Fruit fly (Drosophila melanogaster) whole organism, embryonic: ENCODE measurements around the gene Drsl1.
A peak's percentile ranks its signal among the peaks of the same experiment; 100 is the strongest.

Experiments used
- Abd-B ChIP-seq: fragments of 200-800 bp; sonication (Bioruptor generic); optimal IDR thresholded peaks from 2 replicates; lab custom pipeline; 2018; ENCODE audit warnings: missing biosample characterization, mild to moderate bottlenecking, missing genetic modification characterization, moderate library complexity
- Blimp-1 ChIP-seq: fragments of 200-800 bp; sonication (Bioruptor generic); optimal IDR thresholded peaks from 3 replicates; lab custom pipeline; 2018; ENCODE audit warnings: missing biosample characterization, missing genetic modification characterization, mild to moderate bottlenecking, moderate library complexity, missing genetic modification reagents
- CG10147 ChIP-seq: fragments of 200-800 bp; sonication (Bioruptor generic); optimal IDR thresholded peaks from 2 replicates; lab custom pipeline; 2019; ENCODE audit warnings: missing biosample characterization, mild to moderate bottlenecking, missing genetic modification characterization, moderate library complexity
- CG10274 ChIP-seq: fragments of 200-800 bp; sonication (Bioruptor generic); optimal IDR thresholded peaks from 3 replicates; lab custom pipeline; 2017; ENCODE audit warnings: missing biosample characterization, mild to moderate bottlenecking, missing genetic modification characterization
- CG10431 ChIP-seq: fragments of 200-800 bp; sonication (Bioruptor generic); optimal IDR thresholded peaks from 3 replicates; lab custom pipeline; 2018; ENCODE audit warnings: missing biosample characterization, mild to moderate bottlenecking, missing genetic modification characterization
- CG10979 ChIP-seq: fragments of 200-800 bp; sonication (Bioruptor generic); optimal IDR thresholded peaks from 2 replicates; lab custom pipeline; 2018; ENCODE audit warnings: missing biosample characterization, mild to moderate bottlenecking, missing genetic modification characterization, moderate library complexity
- CG12219 ChIP-seq: fragments of 200-800 bp; sonication (Bioruptor generic); optimal IDR thresholded peaks from 3 replicates; lab custom pipeline; 2018; ENCODE audit warnings: missing biosample characterization, mild to moderate bottlenecking, missing genetic modification characterization
- CG1233 ChIP-seq: fragments of 200-800 bp; sonication (Bioruptor generic); optimal IDR thresholded peaks from 4 replicates; lab custom pipeline; 2018; ENCODE audit warnings: missing biosample characterization, mild to moderate bottlenecking, missing genetic modification characterization
- CG12744 ChIP-seq: fragments of 200-800 bp; sonication (Bioruptor generic); optimal IDR thresholded peaks from 2 replicates; lab custom pipeline; 2016; ENCODE audit warnings: missing biosample characterization, missing genetic modification characterization
- CG12942 ChIP-seq: fragments of 200-800 bp; sonication (Bioruptor generic); optimal IDR thresholded peaks from 3 replicates; lab custom pipeline; 2016; ENCODE audit warnings: missing biosample characterization, missing genetic modification characterization
- CG14050 ChIP-seq: fragments of 200-800 bp; sonication (Bioruptor generic); IDR thresholded peaks from 3 replicates; pipeline ENCODE4 v1.3.6; 2022; ENCODE audit warnings: missing biosample characterization, missing genetic modification characterization
- CG15269 ChIP-seq: fragments of 200-800 bp; sonication (Bioruptor generic); optimal IDR thresholded peaks from 2 replicates; lab custom pipeline; 2018; ENCODE audit warnings: missing biosample characterization, mild to moderate bottlenecking, missing genetic modification characterization, moderate library complexity
- CG1603 ChIP-seq: fragments of 200-800 bp; sonication (Bioruptor generic); optimal IDR thresholded peaks from 2 replicates; lab custom pipeline; 2019; ENCODE audit warnings: missing biosample characterization, mild to moderate bottlenecking, missing genetic modification characterization, moderate library complexity
- CG16779 ChIP-seq: fragments of 200-800 bp; sonication (Bioruptor generic); IDR thresholded peaks from 2 replicates; pipeline ENCODE4 v1.3.6; 2022; ENCODE audit warnings: missing biosample characterization, missing genetic modification characterization
- CG17612 ChIP-seq: fragments of 200-800 bp; sonication (Bioruptor generic); IDR thresholded peaks from 2 replicates; pipeline ENCODE4 v1.3.6; 2022; ENCODE audit warnings: missing biosample characterization, missing genetic modification characterization
- CG33213 ChIP-seq: fragments of 200-800 bp; sonication (Bioruptor generic); optimal IDR thresholded peaks from 3 replicates; lab custom pipeline; 2016; ENCODE audit warnings: missing biosample characterization, missing genetic modification characterization
- CG6765 ChIP-seq: fragments of 200-800 bp; sonication (Bioruptor generic); optimal IDR thresholded peaks from 3 replicates; lab custom pipeline; 2017; ENCODE audit warnings: missing biosample characterization, mild to moderate bottlenecking, missing genetic modification characterization
- CG9876 ChIP-seq: fragments of 200-800 bp; sonication (Bioruptor generic); optimal IDR thresholded peaks from 2 replicates; lab custom pipeline; 2016; ENCODE audit warnings: missing biosample characterization, missing genetic modification characterization
- CHES-1-like ChIP-seq: fragments of 200-800 bp; sonication (Bioruptor generic); optimal IDR thresholded peaks from 2 replicates; lab custom pipeline; 2016; ENCODE audit warnings: missing biosample characterization, missing genetic modification characterization
- Dbx ChIP-seq: fragments of 200-800 bp; sonication (Bioruptor generic); IDR thresholded peaks from 3 replicates; pipeline ENCODE4 v1.3.6; 2022; ENCODE audit warnings: missing biosample characterization, missing genetic modification characterization
- E2f1 ChIP-seq: fragments of 200-800 bp; sonication (Bioruptor generic); IDR thresholded peaks from 2 replicates; pipeline ENCODE4 v1.3.6; 2022; ENCODE audit warnings: missing biosample characterization, missing genetic modification characterization
- Fer2 ChIP-seq: fragments of 200-800 bp; sonication (Bioruptor generic); optimal IDR thresholded peaks from 2 replicates; lab custom pipeline; 2018; ENCODE audit warnings: missing biosample characterization, mild to moderate bottlenecking, missing genetic modification characterization, moderate library complexity
- Fer3 ChIP-seq: fragments of 200-800 bp; sonication (Bioruptor generic); optimal IDR thresholded peaks from 2 replicates; lab custom pipeline; 2018; ENCODE audit warnings: missing biosample characterization, mild to moderate bottlenecking, missing genetic modification characterization, moderate library complexity
- MESR4 ChIP-seq: fragments of 200-800 bp; sonication (Bioruptor generic); optimal IDR thresholded peaks from 2 replicates; lab custom pipeline; 2018; ENCODE audit warnings: missing biosample characterization, mild to moderate bottlenecking, missing genetic modification characterization, moderate library complexity
- NK7.1 ChIP-seq: fragments of 200-800 bp; sonication (Bioruptor generic); optimal IDR thresholded peaks from 3 replicates; lab custom pipeline; 2016; ENCODE audit warnings: missing biosample characterization, missing genetic modification characterization
- Ptx1 ChIP-seq: fragments of 200-800 bp; sonication (Bioruptor generic); IDR thresholded peaks from 2 replicates; pipeline ENCODE4 v1.3.6; 2022; ENCODE audit warnings: missing biosample characterization, missing genetic modification characterization
- TFAM ChIP-seq: fragments of 200-800 bp; sonication (Bioruptor generic); optimal IDR thresholded peaks from 2 replicates; lab custom pipeline; 2017; ENCODE audit warnings: missing biosample characterization, missing genetic modification characterization, inconsistent platforms
- Tbp ChIP-seq: fragments of >200 bp; optimal IDR thresholded peaks from 2 replicates; lab custom pipeline; 2018; ENCODE audit warnings: missing biosample characterization, missing genetic modification characterization
- Usf ChIP-seq: fragments of 200-800 bp; sonication (Bioruptor generic); optimal IDR thresholded peaks from 2 replicates; lab custom pipeline; 2017; ENCODE audit warnings: missing genotype, missing biosample characterization, missing genetic modification characterization
- abd-A ChIP-seq: fragments of 200-800 bp; sonication (Bioruptor generic); optimal IDR thresholded peaks from 3 replicates; lab custom pipeline; 2019; ENCODE audit warnings: missing biosample characterization, mild to moderate bottlenecking, missing genetic modification characterization, moderate library complexity
- ato ChIP-seq: fragments of 200-800 bp; sonication (Bioruptor generic); IDR thresholded peaks from 2 replicates; pipeline ENCODE4 v1.3.6; 2022; ENCODE audit warnings: missing biosample characterization, missing genetic modification characterization; ENCODE audit not compliant: partially characterized antibody
- cato ChIP-seq: fragments of 200-800 bp; sonication (Bioruptor generic); optimal IDR thresholded peaks from 2 replicates; lab custom pipeline; 2016; ENCODE audit warnings: missing biosample characterization, missing genetic modification characterization, borderline replicate concordance
- dysf ChIP-seq: fragments of 200-800 bp; sonication (Bioruptor generic); IDR thresholded peaks from 3 replicates; pipeline ENCODE4 v1.3.6; 2022; ENCODE audit warnings: missing biosample characterization, missing genetic modification characterization
- exex ChIP-seq: fragments of 200-800 bp; sonication (Bioruptor generic); optimal IDR thresholded peaks from 4 replicates; lab custom pipeline; 2018; ENCODE audit warnings: missing biosample characterization, mild to moderate bottlenecking, missing genetic modification characterization, moderate library complexity
- fd3F ChIP-seq: fragments of 200-800 bp; sonication (Bioruptor generic); optimal IDR thresholded peaks from 2 replicates; lab custom pipeline; 2018; ENCODE audit warnings: missing biosample characterization, mild to moderate bottlenecking, missing genetic modification characterization, moderate library complexity
- h ChIP-seq: fragments of >200 bp; optimal IDR thresholded peaks from 2 replicates; lab custom pipeline; 2017
- ham ChIP-seq: fragments of 200-800 bp; sonication (Bioruptor generic); IDR thresholded peaks from 2 replicates; pipeline ENCODE4 v1.3.6; 2022; ENCODE audit warnings: missing biosample characterization, missing genetic modification characterization
- hkb ChIP-seq, 2 experiments: fragments of 200-800 bp in 1 of 2; fragments of >200 bp in 1 of 2; sonication (Bioruptor generic) in 1 of 2; IDR thresholded peaks in 1 of 2; optimal IDR thresholded peaks in 1 of 2; 2 replicates each; pipeline versions ENCODE4 v1.3.6 to Lab custom; 2017 to 2022; ENCODE audit warnings: missing biosample characterization in 1 of 2, missing genetic modification characterization in 1 of 2
- lola ChIP-seq, 3 experiments: fragments of >200 bp in 2 of 3; fragments of 200-800 bp in 1 of 3; sonication (Bioruptor generic) in 1 of 3; optimal IDR thresholded peaks; 2 replicates each; lab custom pipeline; 2017 to 2019; ENCODE audit warnings: missing biosample characterization in 3 of 3, missing genetic modification characterization in 3 of 3, mild to moderate bottlenecking in 1 of 3, moderate library complexity in 1 of 3
- onecut ChIP-seq: fragments of 200-800 bp; sonication (Bioruptor generic); IDR thresholded peaks from 2 replicates; pipeline ENCODE4 v1.3.6; 2022; ENCODE audit warnings: missing biosample characterization, missing genetic modification characterization
- sc ChIP-seq, 3 experiments: fragments of >200 bp in 2 of 3; fragments of 200-800 bp in 1 of 3; sonication (Bioruptor generic) in 1 of 3; optimal IDR thresholded peaks; 2 replicates in 2 of 3; 3 replicates in 1 of 3; lab custom pipeline; 2017; ENCODE audit warnings: mild to moderate bottlenecking in 1 of 3, missing biosample characterization in 1 of 3, missing genetic modification characterization in 1 of 3, missing genetic modification reagents in 1 of 3
- sima ChIP-seq: fragments of 200-800 bp; sonication (Bioruptor generic); optimal IDR thresholded peaks from 2 replicates; lab custom pipeline; 2016; ENCODE audit warnings: missing biosample characterization, missing genetic modification characterization
- slp2 ChIP-seq: fragments of 200-800 bp; sonication (Bioruptor generic); optimal IDR thresholded peaks from 2 replicates; lab custom pipeline; 2016; ENCODE audit warnings: missing biosample characterization, missing genetic modification characterization
- sr ChIP-seq: fragments of 200-800 bp; sonication (Bioruptor generic); IDR thresholded peaks from 3 replicates; pipeline ENCODE4 v1.3.6; 2022; ENCODE audit warnings: missing biosample characterization, missing genetic modification characterization
- stwl ChIP-seq: fragments of 200-800 bp; sonication (Bioruptor generic); optimal IDR thresholded peaks from 3 replicates; lab custom pipeline; 2018; ENCODE audit warnings: missing biosample characterization, mild to moderate bottlenecking, missing genetic modification characterization, moderate library complexity
- ttk ChIP-seq: fragments of 200-800 bp; sonication (Bioruptor generic); IDR thresholded peaks from 2 replicates; pipeline ENCODE4 v2.1.2; 2022; ENCODE audit warnings: missing biosample characterization, missing genetic modification characterization
- usp ChIP-seq: fragments of >200 bp; optimal IDR thresholded peaks from 2 replicates; lab custom pipeline; 2017; ENCODE audit warnings: missing biosample characterization, missing genetic modification characterization
- vvl ChIP-seq: fragments of 200-800 bp; sonication (Bioruptor generic); IDR thresholded peaks from 2 replicates; pipeline ENCODE4 v1.3.6; 2022; ENCODE audit warnings: missing biosample characterization, missing genetic modification characterization

Drsl1 gene

DNA sequence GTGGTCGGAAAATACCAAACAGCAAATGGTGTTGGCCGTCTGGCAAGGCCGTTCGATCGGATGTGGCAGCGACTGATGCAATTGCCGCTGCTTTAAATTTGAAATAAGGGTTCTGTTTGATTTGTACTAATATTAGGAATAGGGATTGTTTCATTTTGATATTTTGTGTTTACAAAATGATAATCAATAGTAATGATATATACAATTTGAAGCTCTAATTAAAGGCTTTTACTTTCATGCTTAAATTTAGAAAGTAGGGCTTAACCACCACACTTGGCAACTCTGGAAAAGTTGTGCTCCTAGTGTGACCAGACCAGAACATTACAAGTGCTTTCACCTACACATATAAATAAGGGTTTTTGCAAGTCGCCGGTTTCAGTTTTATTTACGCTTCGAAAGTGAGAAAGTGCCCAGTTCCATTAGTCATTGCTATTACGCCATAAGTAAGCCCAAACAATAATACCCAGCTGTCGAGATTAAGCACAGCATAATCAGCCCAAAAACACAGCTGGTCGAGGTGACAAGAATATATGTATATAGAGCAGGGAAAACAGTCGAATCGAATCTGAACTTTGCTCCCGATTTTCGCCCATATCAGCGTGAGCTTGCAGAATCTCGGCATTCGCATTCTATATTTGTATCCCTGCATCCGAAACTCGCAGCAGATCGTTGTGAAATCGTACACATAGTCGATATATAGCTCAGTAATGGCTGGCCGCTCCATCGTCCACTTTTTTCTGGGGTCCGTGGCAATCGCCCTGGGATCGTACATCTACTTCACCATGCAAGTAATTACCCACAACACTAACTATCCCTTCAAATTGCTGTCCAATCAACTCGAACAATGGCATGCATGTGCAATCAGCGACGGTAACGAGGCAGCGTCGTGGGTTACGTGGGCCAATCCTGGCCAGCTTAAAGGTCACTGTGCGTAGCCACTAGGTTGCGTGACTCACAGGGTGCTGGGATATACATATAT, 9.4 kb downstream of the Drsl1 start, which contains the start of gene Gtpx (continued):
- TF ChIP-seq CG16779 (GFP tag; lab: Robert Waterston, UW) (no peak), Tbp (GFP tag; lab: Kevin White, UChicago) (no peak), TFAM (GFP tag; lab: Kevin White, UChicago) (no peak), CG1233 (GFP tag; lab: Kevin White, UChicago) (no peak), CG33213 (GFP tag; lab: Kevin White, UChicago) (peak; percentile 42), CG10979 (no peak), sc (optimal IDR thresholded peaks at IDR 0.05; lab: Kevin White, UChicago) (no peak), sc (GFP tag; optimal IDR thresholded peaks at IDR 0.05; lab: Kevin White, UChicago) (no peak), Dbx (GFP tag; lab: Robert Waterston, UW) (no peak), sr (GFP tag; lab: Robert Waterston, UW) (no peak), Usf (GFP tag; lab: Kevin White, UChicago) (no peak), slp2 (no peak), CG6765 (no peak), CG14050 (GFP tag; lab: Robert Waterston, UW) (no peak), CG10147 (GFP tag; lab: Kevin White, UChicago) (no peak), abd-A (tag; lab: Kevin White, UChicago) (no peak), E2f1 (GFP tag; lab: Robert Waterston, UW) (no peak), CHES-1-like (GFP tag; lab: Kevin White, UChicago) (peak; percentile 61), ato (GFP tag; lab: Robert Waterston, UW) (no peak), cato (no peak), ttk (GFP tag; lab: Robert Waterston, UW) (no peak), lola (GFP tag; optimal IDR thresholded peaks at IDR 0.05; lab: Kevin White, UChicago) (peak in 1 of 3 experiments; percentile 45), exex (tag; lab: Kevin White, UChicago) (no peak), NK7.1 (GFP tag; lab: Kevin White, UChicago) (no peak), CG17612 (GFP tag; lab: Robert Waterston, UW) (no peak), dysf (GFP tag; lab: Robert Waterston, UW) (peak; percentile 28; the same call in 1 of the 3 replicates), onecut (GFP tag; lab: Robert Waterston, UW) (no peak; the same call in 1 of the 2 replicates), ham (GFP tag; lab: Robert Waterston, UW) (no peak), Ptx1 (no peak), CG1603 (tag; lab: Kevin White, UChicago) (peak; percentile 54), stwl (tag; lab: Kevin White, UChicago) (peak; percentile 88), CG12942 (GFP tag; lab: Kevin White, UChicago) (no peak), h (lab: Kevin White, UChicago) (no peak), CG10431 (GFP tag; lab: Kevin White, UChicago) (no peak), CG10274 (GFP tag; lab: Kevin White, UChicago) (no peak), Blimp-1 (GFP tag; lab: Kevin White, UChicago) (peak; percentile 37), fd3F (GFP tag; lab: Kevin White, UChicago) (peak; percentile 29), CG9876 (GFP tag; lab: Kevin White, UChicago) (no peak), Fer3 (tag; lab: Kevin White, UChicago) (peak; percentile 2), MESR4 (no peak), CG12219 (GFP tag; lab: Kevin White, UChicago) (no peak), hkb (optimal IDR thresholded peaks at IDR 0.05; lab: Kevin White, UChicago) (peak; percentile 90), hkb (GFP tag; IDR thresholded peaks at IDR 0.05; lab: Robert Waterston, UW) (no peak), usp (GFP tag; lab: Kevin White, UChicago) (no peak), CG12744 (GFP tag; lab: Kevin White, UChicago) (peak; percentile 7), CG15269 (tag; lab: Kevin White, UChicago) (peak; percentile 26), vvl (GFP tag; lab: Robert Waterston, UW) (peak; percentile 62), Abd-B (GFP tag; lab: Kevin White, UChicago) (peak; percentile 76), sima (no peak), Fer2 (tag; lab: Kevin White, UChicago) (no peak)
